Fruit fly (Drosophila melanogaster): ENCODE measurements around the gene CG34012.
A peak's percentile ranks its signal among the peaks of the same experiment; 100 is the strongest.

CG34012 gene

DNA sequence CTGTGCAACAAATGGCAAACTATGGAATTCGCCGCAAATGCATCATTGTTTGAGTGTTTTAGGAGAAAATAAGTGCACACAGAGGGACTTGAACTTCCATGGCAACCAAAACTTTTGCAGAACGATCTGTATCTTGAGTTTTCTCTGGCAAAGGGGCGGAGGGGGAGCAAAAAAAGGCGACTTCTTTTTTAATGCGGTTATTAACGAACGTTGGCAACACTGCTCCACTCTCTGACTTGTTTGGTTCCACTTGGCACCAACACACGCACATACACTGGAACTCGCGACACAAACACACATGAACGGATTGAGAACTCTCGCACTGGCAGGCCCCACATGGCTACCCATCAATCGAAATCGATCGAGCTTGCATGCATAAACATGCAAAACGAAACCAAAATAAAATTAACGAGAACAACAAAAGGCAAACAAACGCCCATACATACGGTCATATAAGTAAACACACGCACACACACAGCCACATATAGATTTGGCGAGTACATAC is 10.1 kb upstream of the CG34012 start (continued):
- TF ChIP-seq sqz (GFP tag; optimal IDR thresholded peaks at IDR 0.05) (no peak), trem (tag; optimal IDR thresholded peaks at IDR 0.05) (no peak), CG6689 (GFP tag; IDR thresholded peaks at IDR 0.05) (no peak), CG14710 (tag; optimal IDR thresholded peaks at IDR 0.05) (no peak), CG17361 (GFP tag; IDR thresholded peaks at IDR 0.05) (no peak), Nf-YA (GFP tag; IDR thresholded peaks at IDR 0.05) (no peak), twi (tag; optimal IDR thresholded peaks at IDR 0.05) (no peak), CG2199 (GFP tag; IDR thresholded peaks at IDR 0.05) (peak; percentile 57; the same call in 1 of the 3 replicates), Stat92E (GFP tag; optimal IDR thresholded peaks at IDR 0.05) (no peak), dysf (GFP tag; IDR thresholded peaks at IDR 0.05) (peak; percentile 38; the same call in 1 of the 3 replicates), CG17912 (GFP tag; optimal IDR thresholded peaks at IDR 0.05) (no peak), Scr (GFP tag; IDR thresholded peaks at IDR 0.05; ENCODE audit: partially characterized antibody) (no peak), Neu2 (GFP tag; optimal IDR thresholded peaks at IDR 0.05; ENCODE audit: borderline replicate concordance) (no peak), CG4617 (GFP tag; optimal IDR thresholded peaks at IDR 0.05; ENCODE audit: borderline replicate concordance) (no peak), CkIIα-i1 (GFP tag; IDR thresholded peaks at IDR 0.05) (no peak), kah (GFP tag; optimal IDR thresholded peaks at IDR 0.05) (no peak), C15 (GFP tag; IDR thresholded peaks at IDR 0.05) (no peak), Elba2 (GFP tag; optimal IDR thresholded peaks at IDR 0.05) (no peak), CG7372 (GFP tag; IDR thresholded peaks at IDR 0.05) (no peak), Sry-δ (GFP tag; optimal IDR thresholded peaks at IDR 0.05) (no peak), CG18619 (GFP tag; optimal IDR thresholded peaks at IDR 0.05) (no peak), CG12155 (GFP tag; optimal IDR thresholded peaks at IDR 0.05) (no peak), bbx (GFP tag; IDR thresholded peaks at IDR 0.05; ENCODE audit: partially characterized antibody) (peak; percentile 49), fru (optimal IDR thresholded peaks at IDR 0.05) (no peak), CG10431 (GFP tag; optimal IDR thresholded peaks at IDR 0.05) (no peak), Dad (GFP tag; optimal IDR thresholded peaks at IDR 0.05) (no peak), fd3F (GFP tag; optimal IDR thresholded peaks at IDR 0.05) (no peak), CG32772 (GFP tag; IDR thresholded peaks at IDR 0.05) (peak; percentile 55), Kr (GFP tag; optimal IDR thresholded peaks at IDR 0.05) (no peak), lmd (GFP tag; IDR thresholded peaks at IDR 0.05) (peak; percentile 45), CG15479 (GFP tag; optimal IDR thresholded peaks at IDR 0.05) (no peak), H2.0 (GFP tag; IDR thresholded peaks at IDR 0.05) (peak; percentile 5; the same call in 1 of the 2 replicates), CG4707 (GFP tag; optimal IDR thresholded peaks at IDR 0.05) (no peak), CG32532 (GFP tag; IDR thresholded peaks at IDR 0.05) (peak; percentile 63), Doc2 (GFP tag; IDR thresholded peaks at IDR 0.05) (no peak), sug (tag; optimal IDR thresholded peaks at IDR 0.05) (peak; percentile 83), tin (GFP tag; optimal IDR thresholded peaks at IDR 0.05) (no peak), CG33213 (GFP tag; optimal IDR thresholded peaks at IDR 0.05) (no peak), sob (GFP tag; IDR thresholded peaks at IDR 0.05) (no peak), H15 (GFP tag; IDR thresholded peaks at IDR 0.05) (no peak), CG4854 (GFP tag; optimal IDR thresholded peaks at IDR 0.05) (no peak), CG3065 (GFP tag; optimal IDR thresholded peaks at IDR 0.05) (no peak), da (GFP tag; optimal IDR thresholded peaks at IDR 0.05) (no peak), Lpt (GFP tag; optimal IDR thresholded peaks at IDR 0.05) (no peak), hbn (GFP tag; IDR thresholded peaks at IDR 0.05; ENCODE audit: partially characterized antibody) (no peak), ftz-f1 (GFP tag; optimal IDR thresholded peaks at IDR 0.05) (no peak), wek (GFP tag; optimal IDR thresholded peaks at IDR 0.05) (no peak), Hr78 (GFP tag; optimal IDR thresholded peaks at IDR 0.05) (no peak), CG10565 (GFP tag; optimal IDR thresholded peaks at IDR 0.05) (no peak), CG10267 (tag; optimal IDR thresholded peaks at IDR 0.05) (no peak), Sox102F (GFP tag; optimal IDR thresholded peaks at IDR 0.05) (no peak)
